Worm (Caenorhabditis elegans) whole organism, dauer: Measurements from ENCODE around the gene sri-7.

Source experiments
- unc-62 ChIP-seq: sonication (generic microtip); optimal IDR thresholded peaks from 2 replicates; lab custom pipeline; 2017; ENCODE audit warnings: missing biosample characterization, missing genetic modification reagents, missing genetic modification characterization

The sri-7 gene

ce11 chrV:15395347-15395746 is 4.8 kb upstream of the sri-7 start, which contains the start of gene cyb-3:
Gene cyb-3, plus strand, starts transcription at chrV:15395696.
- TF ChIP-seq unc-62 (GFP tag; lab: Kevin White, UChicago) = no peak

DNA sequence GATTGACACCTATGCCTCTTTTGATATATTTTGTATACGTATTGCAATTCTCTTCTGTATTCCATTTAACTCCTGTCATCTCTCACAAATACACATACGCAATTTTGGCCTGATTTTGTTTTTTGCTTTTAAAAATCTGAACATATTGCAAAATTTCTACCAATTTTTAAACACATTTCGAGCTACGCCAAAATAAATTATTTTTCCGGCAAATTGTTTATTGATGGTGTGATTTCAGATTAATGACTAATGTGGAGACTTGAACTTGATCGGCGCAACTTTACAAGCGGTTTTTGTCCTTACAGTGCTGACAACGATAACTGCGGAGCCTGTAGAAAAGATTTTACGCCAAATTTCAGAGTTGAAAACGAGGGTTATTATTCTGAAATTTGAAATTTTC is 3.0 kb upstream of the sri-7 start:
- no peak for TF ChIP-seq unc-62 (GFP tag; lab: Kevin White, UChicago)

- TF ChIP-seq unc-62 (GFP tag; lab: Kevin White, UChicago) = no peak
Measured at ce11 chrV:15398728-15399127, 1.4 kb upstream of the sri-7 start, which contains the start of gene fbxa-199. Gene fbxa-199, minus strand, starts transcription at chrV:15398828.

DNA sequence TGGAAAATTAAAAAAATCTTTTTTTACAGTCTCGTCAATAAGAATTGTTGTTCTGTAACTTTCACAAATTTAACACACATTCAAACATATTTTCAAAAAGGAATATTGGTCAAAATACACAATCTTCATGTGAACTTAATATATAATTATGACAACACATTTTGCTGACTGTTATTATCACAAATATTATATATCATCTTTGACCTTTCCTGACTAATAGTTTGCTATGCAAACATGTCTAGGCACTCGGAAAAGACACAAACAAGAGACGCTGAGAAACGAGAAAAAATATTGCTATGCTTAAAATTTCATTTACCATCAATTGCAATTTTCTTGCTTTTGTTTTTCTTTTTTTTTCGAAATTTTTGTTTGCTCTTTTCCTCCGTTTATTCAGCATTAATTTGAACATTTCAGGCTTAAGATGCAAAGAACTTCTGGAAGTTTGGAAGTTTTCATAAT is 1.8 kb downstream of the sri-7 start, which contains the start of gene fbxa-135:
Gene fbxa-135, plus strand, starts transcription at position 409 of the 459 bp plus-strand sequence.
- TF ChIP-seq unc-62 (GFP tag; lab: Kevin White, UChicago) = no peak

DNA sequence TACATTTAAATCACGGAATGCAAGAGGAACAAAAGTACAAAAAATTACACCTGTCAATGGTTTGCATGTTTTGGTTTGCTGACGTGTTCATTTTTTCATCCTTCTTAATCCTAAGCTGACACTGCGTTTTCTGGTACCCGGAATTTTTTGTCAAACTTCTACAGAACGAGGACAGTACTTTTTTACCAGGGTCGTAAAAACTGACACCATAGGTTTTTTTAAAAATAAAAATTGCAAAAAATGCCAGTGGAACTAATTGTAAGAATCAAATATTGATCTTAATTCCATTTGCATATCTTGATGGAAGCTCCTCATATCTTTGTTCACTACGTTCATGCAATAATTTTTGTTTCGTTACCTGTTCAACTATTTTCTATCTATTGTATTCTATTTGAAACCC is 4.7 kb downstream of the sri-7 start, which contains the start of gene srh-258:
Gene srh-258, plus strand, starts transcription at position 301 of the 400 bp plus-strand sequence.
- TF ChIP-seq unc-62 (GFP tag; lab: Kevin White, UChicago) = no peak

DNA sequence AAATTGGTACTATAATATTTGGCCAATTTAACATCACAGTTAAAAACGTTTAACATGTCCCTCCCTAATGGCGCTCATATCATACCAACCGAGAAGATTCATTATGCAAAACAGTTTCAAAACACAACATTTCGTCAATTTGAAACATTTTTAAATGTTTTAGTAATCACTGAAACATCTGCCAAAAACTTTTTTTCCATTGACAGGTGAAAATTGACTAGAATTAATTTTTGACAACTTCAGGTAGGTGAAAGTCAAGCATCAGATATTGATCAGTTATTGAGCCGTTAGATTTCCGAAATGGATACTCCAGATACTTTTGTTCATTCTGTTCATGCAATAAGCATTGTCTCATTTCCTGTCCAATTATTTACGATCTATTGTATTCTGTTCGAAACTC is 6.8 kb downstream of the sri-7 start, which contains the start of gene srh-257:
Gene srh-257, plus strand, starts transcription at position 301 of the 400 bp plus-strand sequence.
- no peak for TF ChIP-seq unc-62 (GFP tag; lab: Kevin White, UChicago)

- TF ChIP-seq unc-62 (GFP tag; lab: Kevin White, UChicago) = no peak
Measured at ce11 chrV:15412625-15413024, 12.5 kb downstream of the sri-7 start, which contains the start of gene srbc-63. Gene srbc-63, minus strand, starts transcription at chrV:15412725.

ce11 chrV:15413847-15414246 is 13.7 kb downstream of the sri-7 start, which contains the start of gene srh-264:
Gene srh-264, plus strand, starts transcription at chrV:15414147.
- TF ChIP-seq unc-62 (GFP tag; lab: Kevin White, UChicago) = no peak

DNA sequence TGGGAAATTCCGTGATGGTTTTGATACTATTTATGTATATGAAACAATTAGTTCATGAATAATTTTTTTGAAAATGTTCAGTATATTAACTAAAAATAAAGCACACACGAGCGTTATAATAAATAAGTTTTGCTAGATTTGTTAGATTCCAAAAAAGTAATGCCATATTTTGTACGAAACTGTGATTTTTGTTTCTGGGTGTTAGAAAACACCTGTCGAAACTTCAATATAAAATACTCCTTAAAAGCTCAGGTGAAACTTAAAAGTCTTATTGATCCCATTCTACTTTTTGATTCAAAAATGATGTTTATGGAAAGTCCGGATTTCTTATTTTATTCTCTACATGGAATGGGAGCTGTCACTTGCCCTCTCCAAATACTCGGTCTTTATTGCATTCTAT is 15.8 kb downstream of the sri-7 start, which contains the start of gene srh-265:
Gene srh-265, plus strand, starts transcription at position 301 of the 400 bp plus-strand sequence.
- TF ChIP-seq unc-62 (GFP tag; lab: Kevin White, UChicago) = no peak

- no peak for TF ChIP-seq unc-62 (GFP tag; lab: Kevin White, UChicago)
Measured at ce11 chrV:15417822-15418221, 17.7 kb downstream of the sri-7 start, which contains the start of gene T06E6.10. Gene T06E6.10, plus strand, starts transcription at chrV:15418122.

- TF ChIP-seq unc-62 (GFP tag; lab: Kevin White, UChicago) = no peak
Measured at ce11 chrV:15423601-15424000, 23.5 kb downstream of the sri-7 start, which contains the start of gene fbxa-104. Gene fbxa-104, minus strand, starts transcription at chrV:15423683.

- TF ChIP-seq unc-62 (GFP tag; lab: Kevin White, UChicago) = no peak
Measured at ce11 chrV:15425368-15426091, 25.4 kb downstream of the sri-7 start, which contains the start of gene Y36E3A.2. Gene Y36E3A.2, plus strand, starts transcription at chrV:15426041.

ce11 chrV:15426944-15427343 is 26.8 kb downstream of the sri-7 start, which contains the start of gene fbxa-209:
Gene fbxa-209, minus strand, starts transcription at chrV:15427044.
- no peak for TF ChIP-seq unc-62 (GFP tag; lab: Kevin White, UChicago)

ce11 chrV:15431322-15432052 is 31.4 kb downstream of the sri-7 start:
- TF ChIP-seq unc-62 (GFP tag; lab: Kevin White, UChicago) = no peak

ce11 chrV:15432457-15432856 is 32.3 kb downstream of the sri-7 start, which contains the start of gene T26H5.8:
Gene T26H5.8, minus strand, starts transcription at chrV:15432726.
- no peak for TF ChIP-seq unc-62 (GFP tag; lab: Kevin White, UChicago)
